Worm (Caenorhabditis elegans) whole organism, early embryonic: ENCODE measurements around the gene Y37E11B.5.

Experiments
- B0310.2 ChIP-seq: sonication (generic microtip); optimal IDR thresholded peaks from 2 replicates; lab custom pipeline; 2016; ENCODE audit warnings: mild to moderate bottlenecking, missing genetic modification characterization, missing compliant biosample characterization
- F13C5.2 ChIP-seq: sonication (generic microtip); optimal IDR thresholded peaks from 2 replicates; lab custom pipeline; 2017; ENCODE audit warnings: mild to moderate bottlenecking, missing genetic modification characterization, inconsistent platforms, missing compliant biosample characterization
- ama-1 ChIP-seq: fragments of 150-350 bp; optimal IDR thresholded peaks from 2 replicates; lab custom pipeline; 2014
- ceh-36 ChIP-seq: sonication (generic microtip); optimal IDR thresholded peaks from 2 replicates; lab custom pipeline; 2016; ENCODE audit warnings: missing genetic modification characterization, inconsistent platforms, missing compliant biosample characterization
- flt-1 ChIP-seq: fragments of 200-800 bp; sonication (Bioruptor generic); IDR thresholded peaks from 2 replicates; pipeline ENCODE4 v1.3.6; 2022; ENCODE audit warnings: missing genetic modification characterization, missing compliant biosample characterization
- hmbx-1 ChIP-seq: sonication (generic microtip); optimal IDR thresholded peaks from 2 replicates; lab custom pipeline; 2016; ENCODE audit warnings: mild to moderate bottlenecking, missing genetic modification characterization, missing compliant biosample characterization
- hmg-4 ChIP-seq: fragments of 200-800 bp; sonication (Bioruptor generic); optimal IDR thresholded peaks from 2 replicates; lab custom pipeline; 2018; ENCODE audit warnings: mild to moderate bottlenecking, missing genetic modification characterization, missing compliant biosample characterization
- hnd-1 ChIP-seq: sonication (generic microtip); optimal IDR thresholded peaks from 2 replicates; lab custom pipeline; 2016; ENCODE audit warnings: missing genetic modification characterization, missing compliant biosample characterization
- pes-1 ChIP-seq: fragments of 200-800 bp; sonication (Bioruptor generic); IDR thresholded peaks from 2 replicates; pipeline ENCODE4 v1.3.6; 2022; ENCODE audit warnings: missing genetic modification reagents, missing genetic modification characterization, missing compliant biosample characterization
- sea-1 ChIP-seq: fragments of 200-800 bp; sonication (Bioruptor generic); conservative IDR thresholded peaks from 2 replicates; pipeline ENCODE4 v1.3.6; 2022; ENCODE audit warnings: missing genetic modification characterization, missing compliant biosample characterization
- tbx-11 ChIP-seq: fragments of 200-800 bp; sonication (Bioruptor generic); IDR thresholded peaks from 2 replicates; pipeline ENCODE4 v1.3.6; 2022; ENCODE audit warnings: missing genetic modification characterization, missing compliant biosample characterization

- no peak for TF ChIP-seq pes-1 (GFP tag; lab: Robert Waterston, UW)
- no peak for TF ChIP-seq flt-1
- no peak for TF ChIP-seq ama-1 (lab: Kevin White, UChicago)
- TF ChIP-seq F13C5.2 (tag; lab: Kevin White, UChicago) = no peak
- TF ChIP-seq tbx-11 (GFP tag; lab: Robert Waterston, UW) = no peak
- no peak for TF ChIP-seq hmg-4 (GFP tag; lab: Kevin White, UChicago)
- no peak for TF ChIP-seq hmbx-1
- no peak for TF ChIP-seq B0310.2
- TF ChIP-seq ceh-36 (tag; lab: Kevin White, UChicago) = no peak
- TF ChIP-seq sea-1 (GFP tag; lab: Robert Waterston, UW) = no peak
- TF ChIP-seq hnd-1 (tag; lab: Kevin White, UChicago) = no peak
Observed at ce11 chrIV:3645487-3645886, 47.1 kb upstream of the Y37E11B.5 start.
